Fruit fly (Drosophila melanogaster) whole organism, embryonic: ENCODE data around the gene Synd.
A peak's percentile ranks its signal among the peaks of the same experiment; 100 is the strongest.

Experiments
- Adf1 ChIP-seq: fragments of 200-800 bp; sonication (Bioruptor generic); IDR thresholded peaks from 2 replicates; pipeline ENCODE4 v1.3.6; 2022; ENCODE audit warnings: missing biosample characterization, missing genetic modification characterization
- Antp ChIP-seq: fragments of 200-800 bp; sonication (Bioruptor generic); optimal IDR thresholded peaks from 3 replicates; lab custom pipeline; 2016; ENCODE audit warnings: missing biosample characterization, missing genetic modification characterization
- CG1024 ChIP-seq: fragments of 200-800 bp; sonication (Bioruptor generic); IDR thresholded peaks from 2 replicates; pipeline ENCODE4 v1.3.6; 2022; ENCODE audit warnings: missing biosample characterization, missing genetic modification characterization
- CG10274 ChIP-seq: fragments of 200-800 bp; sonication (Bioruptor generic); optimal IDR thresholded peaks from 3 replicates; lab custom pipeline; 2017; ENCODE audit warnings: missing biosample characterization, mild to moderate bottlenecking, missing genetic modification characterization
- CG10565 ChIP-seq: fragments of 200-800 bp; sonication (Bioruptor generic); optimal IDR thresholded peaks from 3 replicates; lab custom pipeline; 2016; ENCODE audit warnings: missing biosample characterization, mild to moderate bottlenecking, missing genetic modification characterization
- CG10654 ChIP-seq: fragments of 200-800 bp; sonication (Bioruptor generic); optimal IDR thresholded peaks from 2 replicates; lab custom pipeline; 2016; ENCODE audit warnings: missing biosample characterization, missing genetic modification characterization
- CG11247 ChIP-seq: fragments of 200-800 bp; sonication (Bioruptor generic); IDR thresholded peaks from 2 replicates; pipeline ENCODE4 v1.3.6; 2022; ENCODE audit warnings: missing biosample characterization, missing genetic modification characterization
- CG11723 ChIP-seq: fragments of 200-800 bp; sonication (Bioruptor generic); optimal IDR thresholded peaks from 2 replicates; lab custom pipeline; 2017; ENCODE audit warnings: missing biosample characterization, mild to moderate bottlenecking, missing genetic modification characterization
- CG13624 ChIP-seq: fragments of 200-800 bp; sonication (Bioruptor generic); optimal IDR thresholded peaks from 2 replicates; lab custom pipeline; 2016; ENCODE audit warnings: missing biosample characterization, missing genetic modification characterization
- CG16815 ChIP-seq: fragments of 200-800 bp; sonication (Bioruptor generic); optimal IDR thresholded peaks from 3 replicates; lab custom pipeline; 2017; ENCODE audit warnings: missing biosample characterization, mild to moderate bottlenecking, missing genetic modification characterization
- CG17361 ChIP-seq: fragments of 200-800 bp; sonication (Bioruptor generic); IDR thresholded peaks from 3 replicates; pipeline ENCODE4 v1.3.6; 2022; ENCODE audit warnings: missing biosample characterization, missing genetic modification characterization
- CG17612 ChIP-seq: fragments of 200-800 bp; sonication (Bioruptor generic); IDR thresholded peaks from 2 replicates; pipeline ENCODE4 v1.3.6; 2022; ENCODE audit warnings: missing biosample characterization, missing genetic modification characterization
- CG17912 ChIP-seq: fragments of 200-800 bp; sonication (Bioruptor generic); optimal IDR thresholded peaks from 2 replicates; lab custom pipeline; 2018; ENCODE audit warnings: missing biosample characterization, mild to moderate bottlenecking, missing genetic modification characterization
- CG18619 ChIP-seq: fragments of 200-800 bp; sonication (Bioruptor generic); optimal IDR thresholded peaks from 3 replicates; lab custom pipeline; 2017; ENCODE audit warnings: missing biosample characterization, mild to moderate bottlenecking, missing genetic modification characterization
- CG31441 ChIP-seq: fragments of 200-800 bp; sonication (Bioruptor generic); IDR thresholded peaks from 2 replicates; pipeline ENCODE4 v1.3.6; 2022; ENCODE audit warnings: missing biosample characterization, missing genetic modification characterization
- CG34224 ChIP-seq: fragments of 200-800 bp; sonication (Bioruptor generic); IDR thresholded peaks from 3 replicates; pipeline ENCODE4 v1.3.6; 2022; ENCODE audit warnings: missing biosample characterization, missing genetic modification characterization; ENCODE audit not compliant: partially characterized antibody
- CG3838 ChIP-seq: fragments of 200-800 bp; sonication (Bioruptor generic); optimal IDR thresholded peaks from 3 replicates; lab custom pipeline; 2016; ENCODE audit warnings: missing biosample characterization, missing genetic modification characterization
- CG4424 ChIP-seq: fragments of 200-800 bp; sonication (Bioruptor generic); optimal IDR thresholded peaks from 3 replicates; lab custom pipeline; 2016; ENCODE audit warnings: missing biosample characterization, missing genetic modification characterization
- CG4617 ChIP-seq: fragments of 200-800 bp; sonication (Bioruptor generic); optimal IDR thresholded peaks from 3 replicates; lab custom pipeline; 2016; ENCODE audit warnings: missing biosample characterization, missing genetic modification characterization, borderline replicate concordance
- CG6654 ChIP-seq: fragments of 200-800 bp; sonication (Bioruptor generic); optimal IDR thresholded peaks from 2 replicates; lab custom pipeline; 2017; ENCODE audit warnings: missing biosample characterization, mild to moderate bottlenecking, missing genetic modification characterization
- CG6813 ChIP-seq: fragments of 200-800 bp; sonication (Bioruptor generic); optimal IDR thresholded peaks from 2 replicates; lab custom pipeline; 2017; ENCODE audit warnings: missing biosample characterization, missing genetic modification characterization, mild to moderate bottlenecking, moderate library complexity, missing genetic modification reagents
- CG7987 ChIP-seq: fragments of 200-800 bp; sonication (Bioruptor generic); optimal IDR thresholded peaks from 2 replicates; lab custom pipeline; 2018; ENCODE audit warnings: missing biosample characterization, mild to moderate bottlenecking, missing genetic modification characterization, moderate library complexity
- CG8359 ChIP-seq: fragments of 200-800 bp; sonication (Bioruptor generic); optimal IDR thresholded peaks from 2 replicates; lab custom pipeline; 2017; ENCODE audit warnings: missing biosample characterization, mild to moderate bottlenecking, missing genetic modification characterization, borderline replicate concordance
- CG9437 ChIP-seq: fragments of 200-800 bp; sonication (Bioruptor generic); optimal IDR thresholded peaks from 2 replicates; lab custom pipeline; 2018; ENCODE audit warnings: missing biosample characterization, mild to moderate bottlenecking, missing genetic modification characterization
- CTCF ChIP-seq: fragments of 200-800 bp; sonication (Bioruptor generic); optimal IDR thresholded peaks from 2 replicates; lab custom pipeline; 2017; ENCODE audit warnings: missing biosample characterization, mild to moderate bottlenecking, missing genetic modification characterization, moderate library complexity
- Chrac-16 ChIP-seq: fragments of 200-800 bp; sonication (Bioruptor generic); optimal IDR thresholded peaks from 3 replicates; lab custom pipeline; 2016; ENCODE audit warnings: missing biosample characterization, missing genetic modification characterization
- Dad ChIP-seq: fragments of 200-800 bp; sonication (Bioruptor generic); optimal IDR thresholded peaks from 3 replicates; lab custom pipeline; 2016; ENCODE audit warnings: missing biosample characterization, missing genetic modification characterization
- Hmx ChIP-seq: fragments of 200-800 bp; sonication (Bioruptor generic); optimal IDR thresholded peaks from 2 replicates; lab custom pipeline; 2016; ENCODE audit warnings: missing biosample characterization, missing genetic modification characterization
- Mad ChIP-seq: fragments of 200-800 bp; sonication (Bioruptor generic); optimal IDR thresholded peaks from 2 replicates; lab custom pipeline; 2016; ENCODE audit warnings: missing biosample characterization, missing genetic modification characterization
- Neu2 ChIP-seq: fragments of 200-800 bp; sonication (Bioruptor generic); optimal IDR thresholded peaks from 3 replicates; lab custom pipeline; 2016; ENCODE audit warnings: missing biosample characterization, missing genetic modification characterization, borderline replicate concordance
- Pdp1 ChIP-seq, 2 experiments: fragments of 200-800 bp; sonication (Bioruptor generic); optimal IDR thresholded peaks; 3 replicates each; lab custom pipeline; 2016; ENCODE audit warnings: missing biosample characterization in 2 of 2, missing genetic modification characterization in 2 of 2, mild to moderate bottlenecking in 1 of 2, moderate library complexity in 1 of 2
- Side ChIP-seq: fragments of 200-800 bp; sonication (Bioruptor generic); optimal IDR thresholded peaks from 2 replicates; lab custom pipeline; 2016; ENCODE audit warnings: missing biosample characterization, missing genetic modification characterization
- Sox100B ChIP-seq: fragments of 200-800 bp; sonication (Bioruptor generic); optimal IDR thresholded peaks from 3 replicates; lab custom pipeline; 2018; ENCODE audit warnings: missing biosample characterization, mild to moderate bottlenecking, missing genetic modification characterization
- al ChIP-seq: fragments of 200-800 bp; sonication (Bioruptor generic); IDR thresholded peaks from 2 replicates; pipeline ENCODE4 v1.3.6; 2022; ENCODE audit warnings: missing biosample characterization, missing genetic modification characterization
- bsh ChIP-seq, 2 experiments: fragments of 200-800 bp; sonication (Bioruptor generic); optimal IDR thresholded peaks; 2 replicates each; lab custom pipeline; 2017 to 2018; ENCODE audit warnings: mild to moderate bottlenecking in 2 of 2, missing biosample characterization in 2 of 2, missing genetic modification characterization in 2 of 2, moderate library complexity in 1 of 2
- da ChIP-seq: fragments of 200-800 bp; sonication (Bioruptor generic); optimal IDR thresholded peaks from 2 replicates; lab custom pipeline; 2016; ENCODE audit warnings: missing biosample characterization, missing genetic modification characterization
- ewg ChIP-seq: fragments of 200-800 bp; sonication (Bioruptor generic); optimal IDR thresholded peaks from 3 replicates; lab custom pipeline; 2017; ENCODE audit warnings: mild to moderate bottlenecking, missing biosample characterization, missing genetic modification reagents, missing genetic modification characterization
- exex ChIP-seq: fragments of 200-800 bp; sonication (Bioruptor generic); optimal IDR thresholded peaks from 4 replicates; lab custom pipeline; 2018; ENCODE audit warnings: missing biosample characterization, mild to moderate bottlenecking, missing genetic modification characterization, moderate library complexity
- grn ChIP-seq: fragments of 200-800 bp; sonication (Bioruptor generic); optimal IDR thresholded peaks from 3 replicates; lab custom pipeline; 2017; ENCODE audit warnings: missing biosample characterization, missing genetic modification characterization
- gt ChIP-seq: fragments of 200-800 bp; sonication (Bioruptor generic); IDR thresholded peaks from 2 replicates; pipeline ENCODE4 v1.3.6; 2022; ENCODE audit warnings: missing biosample characterization, missing genetic modification characterization
- knrl ChIP-seq: fragments of 200-800 bp; sonication (Bioruptor generic); IDR thresholded peaks from 3 replicates; pipeline ENCODE4 v1.3.6; 2022; ENCODE audit warnings: missing biosample characterization, missing genetic modification characterization; ENCODE audit not compliant: partially characterized antibody
- nau ChIP-seq: fragments of 200-800 bp; sonication (Bioruptor generic); optimal IDR thresholded peaks from 3 replicates; lab custom pipeline; 2017; ENCODE audit warnings: missing biosample characterization, mild to moderate bottlenecking, missing genetic modification characterization, missing genetic modification reagents
- nerfin-1 ChIP-seq: fragments of 200-800 bp; sonication (Bioruptor generic); optimal IDR thresholded peaks from 3 replicates; lab custom pipeline; 2019; ENCODE audit warnings: missing biosample characterization, mild to moderate bottlenecking, missing genetic modification characterization, moderate library complexity
- pho ChIP-seq: fragments of 200-800 bp; sonication (Bioruptor generic); optimal IDR thresholded peaks from 2 replicates; lab custom pipeline; 2016; ENCODE audit warnings: missing biosample characterization, missing genetic modification characterization
- prd ChIP-seq, 3 experiments: fragments of >200 bp in 2 of 3; fragments of 200-800 bp in 1 of 3; sonication (Bioruptor generic) in 1 of 3; optimal IDR thresholded peaks in 2 of 3; IDR thresholded peaks in 1 of 3; 2 replicates in 2 of 3; 3 replicates in 1 of 3; pipeline versions ENCODE4 v1.3.6 to Lab custom; 2017 to 2022; ENCODE audit warnings: missing biosample characterization in 1 of 3, missing genetic modification characterization in 1 of 3
- sim ChIP-seq: fragments of 200-800 bp; sonication (Bioruptor generic); IDR thresholded peaks from 2 replicates; pipeline ENCODE4 v1.3.6; 2022; ENCODE audit warnings: missing biosample characterization, missing genetic modification characterization
- slou ChIP-seq: fragments of 200-800 bp; sonication (Bioruptor generic); optimal IDR thresholded peaks from 3 replicates; lab custom pipeline; 2016; ENCODE audit warnings: missing biosample characterization, missing genetic modification characterization
- slp2 ChIP-seq: fragments of 200-800 bp; sonication (Bioruptor generic); optimal IDR thresholded peaks from 2 replicates; lab custom pipeline; 2016; ENCODE audit warnings: missing biosample characterization, missing genetic modification characterization
- ssp ChIP-seq: fragments of 200-800 bp; sonication (Bioruptor generic); IDR thresholded peaks from 2 replicates; pipeline ENCODE4 v1.3.6; 2022; ENCODE audit warnings: missing biosample characterization, missing genetic modification characterization
- vnd ChIP-seq: fragments of 200-800 bp; sonication (Bioruptor generic); IDR thresholded peaks from 3 replicates; pipeline ENCODE4 v1.3.6; 2022; ENCODE audit warnings: missing biosample characterization, missing genetic modification characterization; ENCODE audit not compliant: partially characterized antibody
- wek ChIP-seq: fragments of 200-800 bp; sonication (Bioruptor generic); optimal IDR thresholded peaks from 3 replicates; lab custom pipeline; 2018; ENCODE audit warnings: missing biosample characterization, mild to moderate bottlenecking, missing genetic modification characterization, moderate library complexity

The Synd gene

DNA sequence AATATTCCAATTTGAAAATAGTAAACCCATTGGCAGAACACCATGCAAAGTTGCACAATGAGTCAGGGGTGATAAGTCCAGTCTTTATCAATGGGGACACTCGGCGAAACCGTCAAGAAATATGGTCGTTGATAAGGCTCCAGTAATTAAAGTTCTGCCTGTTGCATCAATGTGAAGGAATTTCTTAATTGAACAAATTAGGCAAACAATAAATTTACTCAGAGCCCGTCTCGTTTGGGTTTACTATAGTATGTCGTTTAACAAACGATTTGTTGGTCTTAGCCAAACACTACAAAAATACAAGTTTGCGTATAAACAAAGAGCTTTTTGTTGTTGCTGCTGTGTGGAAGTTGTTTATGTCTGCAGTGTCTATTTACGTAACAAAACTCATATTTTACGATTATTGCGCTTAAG, 2.2 kb downstream of the Synd start (continued):
- TF ChIP-seq CG11723 (GFP tag; lab: Kevin White, UChicago) (peak; percentile 39), CG18619 (GFP tag; lab: Kevin White, UChicago) (peak; percentile 55), CG4617 (GFP tag; lab: Kevin White, UChicago) (no peak), CG10565 (no peak), Dad (GFP tag; lab: Kevin White, UChicago) (no peak), slp2 (no peak), gt (GFP tag; lab: Robert Waterston, UW) (no peak), Neu2 (GFP tag; lab: Kevin White, UChicago) (no peak), CG6813 (GFP tag; lab: Kevin White, UChicago) (peak; percentile 36), CG16815 (GFP tag; lab: Kevin White, UChicago) (no peak), nerfin-1 (tag; lab: Kevin White, UChicago) (peak; percentile 39), CG13624 (no peak), CG17361 (GFP tag; lab: Robert Waterston, UW) (no peak), ssp (GFP tag; lab: Robert Waterston, UW) (no peak), CG1024 (GFP tag; lab: Robert Waterston, UW) (no peak), CG4424 (GFP tag; lab: Kevin White, UChicago) (peak; percentile 26), sim (GFP tag; lab: Robert Waterston, UW) (no peak), grn (GFP tag; lab: Kevin White, UChicago) (no peak), CG3838 (GFP tag; lab: Kevin White, UChicago) (no peak), CG8359 (GFP tag; lab: Kevin White, UChicago) (no peak), CG10654 (GFP tag; lab: Kevin White, UChicago) (no peak), Antp (GFP tag; lab: Kevin White, UChicago) (no peak), Mad (GFP tag; lab: Kevin White, UChicago) (no peak), pho (GFP tag; lab: Kevin White, UChicago) (no peak), CG31441 (GFP tag; lab: Robert Waterston, UW) (no peak), bsh (GFP tag; optimal IDR thresholded peaks at IDR 0.05; lab: Kevin White, UChicago) (peak in 1 of 2 experiments; percentile 44), knrl (GFP tag; lab: Robert Waterston, UW) (no peak), Adf1 (GFP tag; lab: Robert Waterston, UW) (no peak), CG9437 (GFP tag; lab: Kevin White, UChicago) (no peak), CG6654 (GFP tag; lab: Kevin White, UChicago) (no peak), CG11247 (GFP tag; lab: Robert Waterston, UW) (no peak), wek (GFP tag; lab: Kevin White, UChicago) (peak; percentile 67), CG7987 (peak; percentile 75), vnd (no peak), al (GFP tag; lab: Robert Waterston, UW) (no peak), CG10274 (GFP tag; lab: Kevin White, UChicago) (no peak), prd (optimal IDR thresholded peaks at IDR 0.05; lab: Kevin White, UChicago) (no peak), prd (GFP tag; IDR thresholded peaks at IDR 0.05; lab: Robert Waterston, UW) (no peak), Side (no peak), ewg (GFP tag; lab: Kevin White, UChicago) (peak; percentile 24), Pdp1 (GFP tag; optimal IDR thresholded peaks at IDR 0.05; lab: Kevin White, UChicago) (peak; percentile 11 to 68), CTCF (GFP tag; lab: Kevin White, UChicago) (peak; percentile 17), CG34224 (GFP tag; lab: Robert Waterston, UW) (no peak), Chrac-16 (no peak), Sox100B (GFP tag; lab: Kevin White, UChicago) (peak; percentile 46), Hmx (GFP tag; lab: Kevin White, UChicago) (no peak), CG17612 (GFP tag; lab: Robert Waterston, UW) (no peak), exex (tag; lab: Kevin White, UChicago) (peak; percentile 88), slou (GFP tag; lab: Kevin White, UChicago) (peak; percentile 0), da (GFP tag; lab: Kevin White, UChicago) (no peak), nau (GFP tag; lab: Kevin White, UChicago) (peak; percentile 78), CG17912 (no peak)
